Fruit fly (Drosophila melanogaster): ENCODE results near the gene Zmynd8.
A peak's percentile ranks its signal among the peaks of the same experiment; 100 is the strongest.

Gene Zmynd8

DNA sequence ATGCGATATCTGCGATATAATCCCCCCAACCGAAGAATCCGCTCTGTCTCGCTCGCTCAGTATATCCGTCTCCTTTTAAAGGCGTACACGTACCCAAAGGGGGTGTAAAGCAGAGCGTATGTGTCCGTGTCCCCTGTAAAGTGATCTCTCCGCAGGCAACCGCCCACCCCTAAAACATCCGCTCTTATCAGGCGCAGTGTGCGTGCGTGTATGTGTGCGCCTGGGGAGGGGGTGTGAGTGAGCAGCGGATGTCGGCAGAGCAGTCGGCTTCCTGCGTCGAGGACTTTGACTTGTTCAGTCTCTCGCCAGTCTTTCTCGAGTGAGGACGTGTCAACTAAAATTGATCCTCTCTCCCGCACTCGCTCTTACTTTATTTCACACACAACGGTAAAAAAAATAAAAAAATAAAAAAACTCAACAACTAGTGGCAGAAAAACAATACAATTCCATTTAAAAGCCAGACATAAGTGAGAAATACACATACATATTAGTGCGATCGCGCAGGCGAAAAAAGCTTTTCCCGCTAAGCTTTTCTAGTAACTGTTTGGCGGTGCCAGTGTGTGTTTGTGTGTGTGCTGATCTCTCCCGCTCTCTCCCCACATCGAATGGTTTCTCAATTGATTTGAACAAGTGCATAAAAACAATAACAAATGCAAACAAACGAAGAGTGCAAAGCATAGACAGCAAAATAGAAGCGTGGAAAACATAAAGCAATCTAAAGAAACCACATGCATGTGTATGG lies 56.4 kb downstream of the Zmynd8 start (continued):
- no peak for TF ChIP-seq CG7987 (GFP tag; optimal IDR thresholded peaks at IDR 0.05)
- TF ChIP-seq Dll (GFP tag; IDR thresholded peaks at IDR 0.05; ENCODE audit: partially characterized antibody): no peak
- TF ChIP-seq CG10366 (GFP tag; IDR thresholded peaks at IDR 0.05): no peak
- TF ChIP-seq CG43689 (GFP tag; IDR thresholded peaks at IDR 0.05): no peak
- no peak for TF ChIP-seq CG5245 (GFP tag; optimal IDR thresholded peaks at IDR 0.05)
- no peak for TF ChIP-seq NC2α (GFP tag; optimal IDR thresholded peaks at IDR 0.05)
- no peak for TF ChIP-seq CG30020 (tag; optimal IDR thresholded peaks at IDR 0.05)
- TF ChIP-seq knrl (GFP tag; IDR thresholded peaks at IDR 0.05; ENCODE audit: partially characterized antibody): no peak
- no peak for TF ChIP-seq CG17912 (GFP tag; optimal IDR thresholded peaks at IDR 0.05)
- no peak for TF ChIP-seq CG8478 (optimal IDR thresholded peaks at IDR 0.05)
- no peak for TF ChIP-seq gcm2 (GFP tag; optimal IDR thresholded peaks at IDR 0.05)
- no peak for TF ChIP-seq CG7357 (GFP tag; IDR thresholded peaks at IDR 0.05)
- no peak for TF ChIP-seq CG6791 (GFP tag; IDR thresholded peaks at IDR 0.05; ENCODE audit: partially characterized antibody)
- 0 out of 3 replicates have a peak, but pooled peaks have one; percentile 4 for TF ChIP-seq ase (GFP tag; IDR thresholded peaks at IDR 0.05)
- TF ChIP-seq CTCF (GFP tag; optimal IDR thresholded peaks at IDR 0.05): no peak
- TF ChIP-seq CG2120 (GFP tag; optimal IDR thresholded peaks at IDR 0.05): no peak
- TF ChIP-seq CG34422 (GFP tag; IDR thresholded peaks at IDR 0.05): no peak
- no peak for TF ChIP-seq CG2202 (tag; optimal IDR thresholded peaks at IDR 0.05)
- TF ChIP-seq Stat92E (GFP tag; optimal IDR thresholded peaks at IDR 0.05): no peak
- TF ChIP-seq lbe (GFP tag; optimal IDR thresholded peaks at IDR 0.05): no peak
- no peak for TF ChIP-seq CHES-1-like (GFP tag; optimal IDR thresholded peaks at IDR 0.05)
- TF ChIP-seq Dek (tag; optimal IDR thresholded peaks at IDR 0.05): no peak
- TF ChIP-seq unc-4 (GFP tag; IDR thresholded peaks at IDR 0.05; ENCODE audit: partially characterized antibody): no peak
- no peak for TF ChIP-seq Gsc (GFP tag; IDR thresholded peaks at IDR 0.05)
- TF ChIP-seq slbo (GFP tag; IDR thresholded peaks at IDR 0.05): no peak
- no peak for TF ChIP-seq eve (GFP tag; optimal IDR thresholded peaks at IDR 0.05)
- no peak for TF ChIP-seq Pdp1 (GFP tag; optimal IDR thresholded peaks at IDR 0.05)
- TF ChIP-seq pan (optimal IDR thresholded peaks at IDR 0.05): no peak
- peak in 1 of 2 experiments; percentile 22 for TF ChIP-seq pan (GFP tag; optimal IDR thresholded peaks at IDR 0.05 in 1 of 2, IDR thresholded peaks at IDR 0.05 in 1 of 2)
- TF ChIP-seq Doc2 (GFP tag; IDR thresholded peaks at IDR 0.05): no peak
- TF ChIP-seq pfk (GFP tag; optimal IDR thresholded peaks at IDR 0.05): peak; percentile 10
- TF ChIP-seq bbx (GFP tag; IDR thresholded peaks at IDR 0.05; ENCODE audit: partially characterized antibody): peak; percentile 26; the same call in 1 of the 2 replicates
- TF ChIP-seq chinmo (GFP tag; IDR thresholded peaks at IDR 0.05; ENCODE audit: partially characterized antibody): 0 out of 4 replicates have a peak, but pooled peaks have one; percentile 55
- peak; percentile 9 for TF ChIP-seq eyg (GFP tag; optimal IDR thresholded peaks at IDR 0.05)
- TF ChIP-seq CG9437 (GFP tag; optimal IDR thresholded peaks at IDR 0.05): no peak
- no peak for TF ChIP-seq Usf (GFP tag; optimal IDR thresholded peaks at IDR 0.05)
- TF ChIP-seq CG12236 (GFP tag; optimal IDR thresholded peaks at IDR 0.05): no peak
- TF ChIP-seq B-H2 (GFP tag; optimal IDR thresholded peaks at IDR 0.05): no peak
- TF ChIP-seq CG11398 (GFP tag; optimal IDR thresholded peaks at IDR 0.05): no peak
- TF ChIP-seq CG2678 (tag; optimal IDR thresholded peaks at IDR 0.05): no peak
- no peak for TF ChIP-seq fd3F (GFP tag; optimal IDR thresholded peaks at IDR 0.05)
- peak in 1 of 2 experiments; percentile 2 for TF ChIP-seq Eip74EF (GFP tag; optimal IDR thresholded peaks at IDR 0.05)
- TF ChIP-seq sqz (GFP tag; optimal IDR thresholded peaks at IDR 0.05): peak; percentile 4
- no peak for TF ChIP-seq dimm (GFP tag; IDR thresholded peaks at IDR 0.05)
- TF ChIP-seq CrebB (tag; optimal IDR thresholded peaks at IDR 0.05): no peak
- TF ChIP-seq Aef1 (GFP tag; IDR thresholded peaks at IDR 0.05): no peak
- TF ChIP-seq Drgx (GFP tag; IDR thresholded peaks at IDR 0.05): 0 out of 2 replicates have a peak, but pooled peaks have one; percentile 5
- TF ChIP-seq CG17328 (GFP tag; IDR thresholded peaks at IDR 0.05): no peak
- TF ChIP-seq CG14710 (tag; optimal IDR thresholded peaks at IDR 0.05): no peak
- no peak for TF ChIP-seq oc (tag; optimal IDR thresholded peaks at IDR 0.05)

Measured in whole organism, embryonic.